Fruit fly (Drosophila melanogaster): Measurements from ENCODE around the gene CG6712.
A peak's percentile ranks its signal among the peaks of the same experiment; 100 is the strongest.

Gene CG6712

dm6 chr2L:12045941-12046855, 50.1 kb downstream of the CG6712 start, which contains the start of gene CG6770 (continued):
- peak; percentile 68; the same call in 1 of the 2 replicates for TF ChIP-seq Bgb (GFP tag; IDR thresholded peaks at IDR 0.05; ENCODE audit: partially characterized antibody)
- TF ChIP-seq CG10274 (GFP tag; optimal IDR thresholded peaks at IDR 0.05) = no peak
- peak; percentile 8 for TF ChIP-seq CG4617 (GFP tag; optimal IDR thresholded peaks at IDR 0.05; ENCODE audit: borderline replicate concordance)
- TF ChIP-seq disco-r (GFP tag; optimal IDR thresholded peaks at IDR 0.05) = no peak
- TF ChIP-seq nau (GFP tag; optimal IDR thresholded peaks at IDR 0.05) = peak; percentile 64
- TF ChIP-seq lab (GFP tag; optimal IDR thresholded peaks at IDR 0.05) = peak; percentile 95
- TF ChIP-seq Oaz (GFP tag; IDR thresholded peaks at IDR 0.05) = peak; percentile 74
- peak; percentile 80 for TF ChIP-seq lmd (GFP tag; IDR thresholded peaks at IDR 0.05)
- 0 out of 2 replicates have a peak, but pooled peaks have one; percentile 40 for TF ChIP-seq Poxn (GFP tag; IDR thresholded peaks at IDR 0.05)
- peak; percentile 81 for TF ChIP-seq HLH3B (GFP tag; IDR thresholded peaks at IDR 0.05)
- TF ChIP-seq eve (GFP tag; optimal IDR thresholded peaks at IDR 0.05) = no peak
- TF ChIP-seq gce (GFP tag; IDR thresholded peaks at IDR 0.05) = peak; percentile 71
- peak; percentile 12 for TF ChIP-seq CG15696 (tag; optimal IDR thresholded peaks at IDR 0.05)
- TF ChIP-seq CG1832 (GFP tag; optimal IDR thresholded peaks at IDR 0.05) = no peak
- peak; percentile 84 for TF ChIP-seq fd3F (GFP tag; optimal IDR thresholded peaks at IDR 0.05)
- peak; percentile 87 for TF ChIP-seq scrt (GFP tag; optimal IDR thresholded peaks at IDR 0.05)
- peak; percentile 78 for TF ChIP-seq ap (GFP tag; IDR thresholded peaks at IDR 0.05)
- peak; percentile 7 for TF ChIP-seq NC2β (GFP tag; optimal IDR thresholded peaks at IDR 0.05)
- peak; percentile 87 for TF ChIP-seq wdn (GFP tag; IDR thresholded peaks at IDR 0.05)
- no peak for TF ChIP-seq CG16863 (GFP tag; optimal IDR thresholded peaks at IDR 0.05)
- no peak for TF ChIP-seq btn (GFP tag; optimal IDR thresholded peaks at IDR 0.05)
- TF ChIP-seq ase (GFP tag; IDR thresholded peaks at IDR 0.05) = peak; percentile 67; the same call in 2 of the 3 replicates

- TF ChIP-seq disco-r (GFP tag; optimal IDR thresholded peaks at IDR 0.05) = no peak
- TF ChIP-seq CG4360 (GFP tag; IDR thresholded peaks at IDR 0.05) = peak; percentile 65
- 0 out of 2 replicates have a peak, but pooled peaks have one; percentile 39 for TF ChIP-seq crol (GFP tag; IDR thresholded peaks at IDR 0.05)
- no peak for TF ChIP-seq unpg (GFP tag; optimal IDR thresholded peaks at IDR 0.05)
- no peak for TF ChIP-seq CG33213 (GFP tag; optimal IDR thresholded peaks at IDR 0.05)
- TF ChIP-seq Ptx1 (GFP tag; IDR thresholded peaks at IDR 0.05) = no peak
- TF ChIP-seq run (tag; optimal IDR thresholded peaks at IDR 0.05) = no peak
- no peak for TF ChIP-seq CG11560 (tag; IDR thresholded peaks at IDR 0.05)
- TF ChIP-seq YL-1 (GFP tag; optimal IDR thresholded peaks at IDR 0.05) = no peak
- TF ChIP-seq CG10462 (GFP tag; optimal IDR thresholded peaks at IDR 0.05) = no peak
Observed at dm6 chr2L:12045578-12045940, 50.8 kb downstream of the CG6712 start.

Data from whole organism, embryonic.